Fruit fly (Drosophila melanogaster) Kc167 (cell line): ENCODE measurements around the gene CG9932.

Experiments
- Myc ChIP-seq: fragments of >200 bp; optimal IDR thresholded peaks from 2 replicates; lab custom pipeline; 2017; ENCODE audit warnings: missing external identifiers
- h ChIP-seq: fragments of >200 bp; optimal IDR thresholded peaks from 3 replicates; lab custom pipeline; 2018; ENCODE audit warnings: missing external identifiers
- psq ChIP-seq: fragments of >200 bp; optimal IDR thresholded peaks from 2 replicates; lab custom pipeline; 2017; ENCODE audit warnings: missing external identifiers
- ttk ChIP-seq: sonication (Bioruptor generic); optimal IDR thresholded peaks from 2 replicates; lab custom pipeline; 2017; ENCODE audit warnings: missing external identifiers

dm6 chr2L:13069632-13070279 lies 9.8 kb upstream of the CG9932 start:
- no peak for TF ChIP-seq h (lab: Kevin White, UChicago)
- TF ChIP-seq ttk (lab: Kevin White, UChicago) = no peak
- no peak for TF ChIP-seq psq (lab: Kevin White, UChicago)
- no peak for TF ChIP-seq Myc (lab: Kevin White, UChicago)
